Worm (Caenorhabditis elegans) whole organism, L2 larva: Measurements from ENCODE around the gene puf-6.

ENCODE experiments used
- ama-1 ChIP-seq: fragments of 150-350 bp; optimal IDR thresholded peaks from 2 replicates; lab custom pipeline; 2018; ENCODE audit warnings: inconsistent platforms
- lin-13 ChIP-seq: fragments of 150-350 bp; optimal IDR thresholded peaks from 2 replicates; lab custom pipeline; 2014; ENCODE audit warnings: missing biosample characterization, missing genetic modification reagents, missing genetic modification characterization
- lin-39 ChIP-seq: fragments of 150-350 bp; optimal IDR thresholded peaks from 2 replicates; lab custom pipeline; 2014; ENCODE audit warnings: missing biosample characterization, missing genetic modification reagents, missing genetic modification characterization
- nhr-77 ChIP-seq: fragments of 150-350 bp; optimal IDR thresholded peaks from 2 replicates; lab custom pipeline; 2014; ENCODE audit warnings: missing biosample characterization, missing genetic modification characterization
- unc-39 ChIP-seq: fragments of 150-350 bp; optimal IDR thresholded peaks from 2 replicates; lab custom pipeline; 2014; ENCODE audit warnings: missing biosample characterization, missing genetic modification characterization
- ztf-11 ChIP-seq: sonication (generic microtip); optimal IDR thresholded peaks from 2 replicates; lab custom pipeline; 2017; ENCODE audit warnings: missing biosample characterization, missing genetic modification characterization

ce11 chrII:13030567-13031188 is 12.6 kb downstream of the puf-6 start:
- TF ChIP-seq unc-39 (tag; lab: Kevin White, UChicago) (no peak), nhr-77 (no peak), lin-39 (tag; lab: Kevin White, UChicago) (no peak), ztf-11 (tag; lab: Kevin White, UChicago) (no peak), lin-13 (GFP tag; lab: Kevin White, UChicago) (no peak), ama-1 (lab: Kevin White, UChicago) (no peak)
